Fruit fly (Drosophila melanogaster): ENCODE data around the gene CG3191.

dm6 chrX:2213759-2214406 is 37.9 kb downstream of the CG3191 start, which contains the start of gene SmydA-8:
- TF ChIP-seq Crg-1 (GFP tag; optimal IDR thresholded peaks at IDR 0.05): no peak
- TF ChIP-seq CG1620 (GFP tag; optimal IDR thresholded peaks at IDR 0.05): no peak
- TF ChIP-seq toe (GFP tag; optimal IDR thresholded peaks at IDR 0.05): no peak
- peak; percentile 45 for TF ChIP-seq kay (GFP tag; ENCODE audit: borderline replicate concordance)
- no peak for TF ChIP-seq CG12768 (GFP tag; optimal IDR thresholded peaks at IDR 0.05)
- no peak for TF ChIP-seq ovo (GFP tag; optimal IDR thresholded peaks at IDR 0.05)
- TF ChIP-seq cnc (optimal IDR thresholded peaks at IDR 0.05): no peak
- no peak for TF ChIP-seq CG33017 (tag; optimal IDR thresholded peaks at IDR 0.05)
- TF ChIP-seq tj (GFP tag; optimal IDR thresholded peaks at IDR 0.05): no peak
- no peak for TF ChIP-seq CG5204 (GFP tag; optimal IDR thresholded peaks at IDR 0.05)
- no peak for TF ChIP-seq Hr96 (GFP tag; optimal IDR thresholded peaks at IDR 0.05)
- TF ChIP-seq CG11617 (GFP tag; optimal IDR thresholded peaks at IDR 0.05): no peak
